Fruit fly (Drosophila melanogaster) whole organism, embryonic: ENCODE measurements around the gene amrt.

Source experiments
- Bdp1 ChIP-seq: fragments of 200-800 bp; sonication (Bioruptor generic); optimal IDR thresholded peaks from 3 replicates; lab custom pipeline; 2016; ENCODE audit warnings: missing biosample characterization, missing genetic modification characterization
- CG10147 ChIP-seq: fragments of 200-800 bp; sonication (Bioruptor generic); optimal IDR thresholded peaks from 2 replicates; lab custom pipeline; 2019; ENCODE audit warnings: missing biosample characterization, mild to moderate bottlenecking, missing genetic modification characterization, moderate library complexity
- CG10543 ChIP-seq: fragments of 200-800 bp; sonication (Bioruptor generic); optimal IDR thresholded peaks from 3 replicates; lab custom pipeline; 2017; ENCODE audit warnings: missing biosample characterization, mild to moderate bottlenecking, missing genetic modification characterization, moderate library complexity
- CG10565 ChIP-seq: fragments of 200-800 bp; sonication (Bioruptor generic); optimal IDR thresholded peaks from 3 replicates; lab custom pipeline; 2016; ENCODE audit warnings: missing biosample characterization, mild to moderate bottlenecking, missing genetic modification characterization
- CG12236 ChIP-seq: fragments of 200-800 bp; sonication (Bioruptor generic); optimal IDR thresholded peaks from 2 replicates; lab custom pipeline; 2016; ENCODE audit warnings: missing biosample characterization, missing genetic modification characterization
- CG12659 ChIP-seq: fragments of 200-800 bp; sonication (Bioruptor generic); optimal IDR thresholded peaks from 3 replicates; lab custom pipeline; 2017; ENCODE audit warnings: mild to moderate bottlenecking, missing biosample characterization, missing genetic modification reagents, missing genetic modification characterization
- CG13287 ChIP-seq: fragments of 200-800 bp; sonication (Bioruptor generic); IDR thresholded peaks from 2 replicates; pipeline ENCODE4 v1.3.6; 2022; ENCODE audit warnings: missing biosample characterization, missing genetic modification characterization; ENCODE audit not compliant: partially characterized antibody
- CG15696 ChIP-seq: fragments of 200-800 bp; sonication (Bioruptor generic); optimal IDR thresholded peaks from 2 replicates; lab custom pipeline; 2019; ENCODE audit warnings: missing biosample characterization, mild to moderate bottlenecking, missing genetic modification characterization, moderate library complexity
- CG17568 ChIP-seq: fragments of 200-800 bp; sonication (Bioruptor generic); optimal IDR thresholded peaks from 2 replicates; lab custom pipeline; 2018; ENCODE audit warnings: missing biosample characterization, mild to moderate bottlenecking, missing genetic modification characterization, moderate library complexity
- CG2120 ChIP-seq: fragments of 200-800 bp; sonication (Bioruptor generic); optimal IDR thresholded peaks from 3 replicates; lab custom pipeline; 2016; ENCODE audit warnings: missing biosample characterization, missing genetic modification characterization
- CG2202 ChIP-seq: fragments of 200-800 bp; sonication (Bioruptor generic); optimal IDR thresholded peaks from 2 replicates; lab custom pipeline; 2018; ENCODE audit warnings: missing biosample characterization, mild to moderate bottlenecking, missing genetic modification characterization
- CG30020 ChIP-seq: fragments of 200-800 bp; optimal IDR thresholded peaks from 2 replicates; lab custom pipeline; 2019; ENCODE audit warnings: missing biosample characterization, mild to moderate bottlenecking, missing genetic modification characterization, moderate library complexity
- CG9817 ChIP-seq: fragments of 200-800 bp; sonication (Bioruptor generic); optimal IDR thresholded peaks from 2 replicates; lab custom pipeline; 2018; ENCODE audit warnings: missing biosample characterization, mild to moderate bottlenecking, missing genetic modification characterization, moderate library complexity
- Dfd ChIP-seq, 2 experiments: fragments of >200 bp; optimal IDR thresholded peaks; 2 replicates each; lab custom pipeline; 2017; ENCODE audit warnings: missing biosample characterization in 2 of 2, missing genetic modification characterization in 2 of 2
- Doc3 ChIP-seq: fragments of 200-800 bp; sonication (Bioruptor generic); IDR thresholded peaks from 3 replicates; pipeline ENCODE4 v1.3.6; 2022; ENCODE audit warnings: missing biosample characterization, missing genetic modification characterization; ENCODE audit not compliant: partially characterized antibody
- HLH3B ChIP-seq: fragments of 200-800 bp; sonication (Bioruptor generic); IDR thresholded peaks from 2 replicates; pipeline ENCODE4 v1.3.6; 2022; ENCODE audit warnings: missing biosample characterization, missing genetic modification characterization
- HLH4C ChIP-seq: fragments of 200-800 bp; sonication (Bioruptor generic); IDR thresholded peaks from 3 replicates; pipeline ENCODE4 v1.3.6; 2022; ENCODE audit warnings: missing biosample characterization, missing genetic modification characterization; ENCODE audit not compliant: partially characterized antibody
- Mes4 ChIP-seq: fragments of 200-800 bp; sonication (Bioruptor generic); optimal IDR thresholded peaks from 2 replicates; lab custom pipeline; 2016; ENCODE audit warnings: missing biosample characterization, missing genetic modification characterization
- NC2α ChIP-seq: fragments of 200-800 bp; sonication (Bioruptor generic); optimal IDR thresholded peaks from 2 replicates; lab custom pipeline; 2016; ENCODE audit warnings: missing biosample characterization, missing genetic modification characterization
- Poxn ChIP-seq: fragments of 200-800 bp; sonication (Bioruptor generic); IDR thresholded peaks from 2 replicates; pipeline ENCODE4 v1.3.6; 2022; ENCODE audit warnings: missing biosample characterization, missing genetic modification characterization
- Rx ChIP-seq: fragments of 200-800 bp; sonication (Bioruptor generic); IDR thresholded peaks from 2 replicates; pipeline ENCODE4 v1.3.6; 2022; ENCODE audit warnings: missing biosample characterization, missing genetic modification characterization
- Sox102F ChIP-seq: fragments of 200-800 bp; sonication (Bioruptor generic); optimal IDR thresholded peaks from 2 replicates; lab custom pipeline; 2018; ENCODE audit warnings: missing biosample characterization, mild to moderate bottlenecking, missing genetic modification characterization, moderate library complexity
- Xrp1 ChIP-seq: fragments of 200-800 bp; sonication (Bioruptor generic); IDR thresholded peaks from 2 replicates; pipeline ENCODE4 v1.3.6; 2022; ENCODE audit warnings: missing biosample characterization, missing genetic modification characterization
- bcd ChIP-seq: fragments of 200-800 bp; sonication (Bioruptor generic); optimal IDR thresholded peaks from 2 replicates; lab custom pipeline; 2017; ENCODE audit warnings: missing biosample characterization, mild to moderate bottlenecking, missing genetic modification characterization
- chm ChIP-seq: fragments of 200-800 bp; sonication (Bioruptor generic); IDR thresholded peaks from 2 replicates; pipeline ENCODE4 v1.3.6; 2022; ENCODE audit warnings: missing biosample characterization, missing genetic modification characterization
- chn ChIP-seq: fragments of 200-800 bp; sonication (Bioruptor generic); optimal IDR thresholded peaks from 2 replicates; lab custom pipeline; 2016; ENCODE audit warnings: missing biosample characterization, missing genetic modification characterization
- ci ChIP-seq: fragments of 200-800 bp; sonication (Bioruptor generic); IDR thresholded peaks from 3 replicates; pipeline ENCODE4 v1.3.6; 2022; ENCODE audit warnings: missing biosample characterization, missing genetic modification characterization
- da ChIP-seq: fragments of 200-800 bp; sonication (Bioruptor generic); optimal IDR thresholded peaks from 2 replicates; lab custom pipeline; 2016; ENCODE audit warnings: missing biosample characterization, missing genetic modification characterization
- ems ChIP-seq: fragments of 200-800 bp; sonication (Bioruptor generic); optimal IDR thresholded peaks from 3 replicates; lab custom pipeline; 2016; ENCODE audit warnings: missing biosample characterization, missing genetic modification characterization
- esg ChIP-seq: fragments of 200-800 bp; sonication (Bioruptor generic); conservative IDR thresholded peaks from 2 replicates; pipeline ENCODE4 v1.3.6; 2022; ENCODE audit warnings: missing biosample characterization, missing genetic modification characterization
- gem ChIP-seq: fragments of 200-800 bp; sonication (Bioruptor generic); optimal IDR thresholded peaks from 2 replicates; lab custom pipeline; 2019; ENCODE audit warnings: missing biosample characterization, mild to moderate bottlenecking, missing genetic modification characterization, moderate library complexity
- gsb-n ChIP-seq: fragments of 200-800 bp; sonication (Bioruptor generic); optimal IDR thresholded peaks from 3 replicates; lab custom pipeline; 2018; ENCODE audit warnings: missing biosample characterization, mild to moderate bottlenecking, missing genetic modification characterization
- ken ChIP-seq: fragments of 200-800 bp; sonication (Bioruptor generic); IDR thresholded peaks from 3 replicates; pipeline ENCODE4 v1.3.6; 2022; ENCODE audit warnings: missing biosample characterization, missing genetic modification characterization
- ranshi ChIP-seq: fragments of 200-800 bp; sonication (Bioruptor generic); IDR thresholded peaks from 2 replicates; pipeline ENCODE4 v1.3.6; 2022; ENCODE audit warnings: missing biosample characterization, missing genetic modification characterization
- ro ChIP-seq: fragments of 200-800 bp; sonication (Bioruptor generic); IDR thresholded peaks from 2 replicates; pipeline ENCODE4 v1.3.6; 2022; ENCODE audit warnings: missing biosample characterization, missing genetic modification characterization
- row ChIP-seq: fragments of 200-800 bp; sonication (Bioruptor generic); IDR thresholded peaks from 3 replicates; pipeline ENCODE4 v1.3.6; 2022; ENCODE audit warnings: missing biosample characterization, missing genetic modification characterization
- scrt ChIP-seq: fragments of 200-800 bp; sonication (Bioruptor generic); optimal IDR thresholded peaks from 2 replicates; lab custom pipeline; 2018; ENCODE audit warnings: missing biosample characterization, mild to moderate bottlenecking, missing genetic modification characterization, moderate library complexity
- shn ChIP-seq: fragments of 200-800 bp; sonication (Bioruptor generic); optimal IDR thresholded peaks from 3 replicates; lab custom pipeline; 2016; ENCODE audit warnings: missing biosample characterization, missing genetic modification characterization
- sim ChIP-seq: fragments of 200-800 bp; sonication (Bioruptor generic); IDR thresholded peaks from 2 replicates; pipeline ENCODE4 v1.3.6; 2022; ENCODE audit warnings: missing biosample characterization, missing genetic modification characterization
- slbo ChIP-seq: fragments of 200-800 bp; sonication (Bioruptor generic); IDR thresholded peaks from 2 replicates; pipeline ENCODE4 v1.3.6; 2022; ENCODE audit warnings: missing biosample characterization, missing genetic modification characterization
- unc-4 ChIP-seq: fragments of 200-800 bp; sonication (Bioruptor generic); IDR thresholded peaks from 2 replicates; pipeline ENCODE4 v1.3.6; 2022; ENCODE audit warnings: missing biosample characterization, missing genetic modification characterization; ENCODE audit not compliant: partially characterized antibody
- yki ChIP-seq: fragments of >200 bp; optimal IDR thresholded peaks from 3 replicates; lab custom pipeline; 2018

Gene amrt

DNA sequence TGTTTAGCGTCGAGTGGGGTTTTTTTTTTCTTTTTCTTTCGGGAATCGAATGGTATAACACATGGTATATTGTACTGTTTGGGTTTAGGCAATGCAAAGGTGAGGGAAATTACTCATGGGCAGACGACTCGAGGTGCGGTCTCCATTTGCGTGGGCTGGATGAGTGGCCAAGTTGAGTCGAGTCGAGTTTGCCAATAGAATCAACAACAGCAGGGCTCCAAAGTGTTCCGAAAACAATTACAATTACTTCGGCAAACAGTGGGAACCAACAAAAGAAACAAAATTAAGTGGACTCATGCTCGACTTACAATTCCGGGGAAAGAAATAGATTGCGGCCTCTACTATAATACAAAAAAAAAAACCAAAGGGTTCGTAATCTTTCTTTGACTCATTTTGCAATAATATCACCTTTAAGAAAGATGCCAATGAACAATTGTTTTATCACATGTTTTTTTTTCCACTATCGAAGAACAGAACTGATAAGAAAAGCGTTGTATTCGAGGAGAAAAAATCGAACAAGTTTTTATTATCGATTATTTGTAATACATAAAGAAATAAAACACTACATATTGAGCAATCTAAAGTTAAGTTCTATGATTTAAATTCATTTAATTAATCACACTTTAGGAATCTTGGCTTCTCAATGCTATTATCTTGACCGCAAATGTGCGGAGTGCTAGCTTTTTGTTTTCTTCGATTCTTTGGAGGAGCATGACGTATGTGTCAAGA is 38.2 kb downstream of the amrt start (continued):
- TF ChIP-seq slbo (GFP tag; lab: Robert Waterston, UW) (no peak), CG12659 (GFP tag; lab: Kevin White, UChicago) (peak; percentile 16), sim (GFP tag; lab: Robert Waterston, UW) (no peak), CG17568 (peak; percentile 21), gem (tag; lab: Kevin White, UChicago) (peak; percentile 54), CG9817 (tag; lab: Kevin White, UChicago) (no peak), ro (no peak), unc-4 (GFP tag; lab: Robert Waterston, UW) (no peak), CG2202 (tag; lab: Kevin White, UChicago) (peak; percentile 4), chn (no peak), ranshi (no peak), CG2120 (GFP tag; lab: Kevin White, UChicago) (peak; percentile 53), Rx (GFP tag; lab: Robert Waterston, UW) (no peak), yki (lab: Kevin White, UChicago) (no peak), Xrp1 (GFP tag; lab: Robert Waterston, UW) (no peak; the same call in 1 of the 2 replicates), HLH3B (GFP tag; lab: Robert Waterston, UW) (no peak), Doc3 (GFP tag; lab: Robert Waterston, UW) (no peak), Mes4 (GFP tag; lab: Kevin White, UChicago) (peak; percentile 10), CG30020 (tag; lab: Kevin White, UChicago) (no peak), scrt (GFP tag; lab: Kevin White, UChicago) (no peak), esg (GFP tag; lab: Robert Waterston, UW) (no peak), gsb-n (tag; lab: Kevin White, UChicago) (peak; percentile 15), CG13287 (GFP tag; lab: Robert Waterston, UW) (no peak), shn (GFP tag; lab: Kevin White, UChicago) (no peak), ken (GFP tag; lab: Robert Waterston, UW) (no peak), ci (GFP tag; lab: Robert Waterston, UW) (peak; percentile 67; the same call in 2 of the 3 replicates), HLH4C (GFP tag; lab: Robert Waterston, UW) (no peak), NC2α (GFP tag; lab: Kevin White, UChicago) (no peak), CG12236 (GFP tag; lab: Kevin White, UChicago) (no peak), CG15696 (no peak), Poxn (GFP tag; lab: Robert Waterston, UW) (no peak), row (GFP tag; lab: Robert Waterston, UW) (0 out of 3 replicates have a peak, but pooled peaks have one; percentile 17), Sox102F (GFP tag; lab: Kevin White, UChicago) (peak; percentile 29), CG10147 (GFP tag; lab: Kevin White, UChicago) (no peak), CG10565 (GFP tag; lab: Kevin White, UChicago) (no peak), bcd (GFP tag; lab: Kevin White, UChicago) (no peak), chm (GFP tag; lab: Robert Waterston, UW) (0 out of 2 replicates have a peak, but pooled peaks have one; percentile 29), da (no peak), ems (no peak), Dfd (GFP tag; optimal IDR thresholded peaks at IDR 0.05; lab: Kevin White, UChicago) (no peak), Bdp1 (GFP tag; lab: Kevin White, UChicago) (no peak), CG10543 (GFP tag; lab: Kevin White, UChicago) (no peak)
